Worm (Caenorhabditis elegans): ENCODE results near the gene oac-42.

ce11 chrV:15932390-15932789 is 47.8 kb upstream of the oac-42 start, which contains the start of gene srw-26:
- TF ChIP-seq B0310.2 (tag; optimal IDR thresholded peaks at IDR 0.05), result no peak
- no peak for TF ChIP-seq ama-1 (optimal IDR thresholded peaks at IDR 0.05)
- no peak for TF ChIP-seq hmbx-1 (tag; optimal IDR thresholded peaks at IDR 0.05)
